Fruit fly (Drosophila melanogaster) S2 (cell line): ENCODE data around the gene CG15865.

ENCODE experiments used
- CG8478 ChIP-seq: fragments of >200 bp; optimal IDR thresholded peaks from 2 replicates; lab custom pipeline; 2018
- CTCF ChIP-seq, 2 experiments: fragments of >200 bp; optimal IDR thresholded peaks; 2 replicates each; lab custom pipeline; 2018

- TF ChIP-seq CG8478 (no peak), CTCF (optimal IDR thresholded peaks at IDR 0.05; lab: Kevin White, UChicago) (no peak)
Observed at dm6 chrX:16701941-16702340, 37.7 kb upstream of the CG15865 start, which contains the start of gene sphe.
